Worm (Caenorhabditis elegans) whole organism, mixed stage, embryonic: ENCODE data around the gene rei-1.
A peak's percentile ranks its signal among the peaks of the same experiment; 100 is the strongest.

Source experiments
- M03D4.4 ChIP-seq: sonication (generic microtip); optimal IDR thresholded peaks from 2 replicates; lab custom pipeline; 2017; ENCODE audit warnings: mild to moderate bottlenecking, missing genetic modification characterization, missing compliant biosample characterization
- bed-3 ChIP-seq: fragments of 200-800 bp; sonication (Bioruptor generic); optimal IDR thresholded peaks from 3 replicates; lab custom pipeline; 2018; ENCODE audit warnings: mild to moderate bottlenecking, missing genetic modification characterization, moderate library complexity, missing compliant biosample characterization
- ceh-43 ChIP-seq: fragments of 200-800 bp; sonication (Bioruptor generic); optimal IDR thresholded peaks from 2 replicates; lab custom pipeline; 2018; ENCODE audit warnings: mild to moderate bottlenecking, missing genetic modification characterization, moderate library complexity, missing compliant biosample characterization
- ceh-83 ChIP-seq: fragments of 200-800 bp; sonication (Bioruptor generic); optimal IDR thresholded peaks from 2 replicates; lab custom pipeline; 2018; ENCODE audit warnings: mild to moderate bottlenecking, missing genetic modification characterization, missing compliant biosample characterization
- ces-1 ChIP-seq: fragments of 150-350 bp; optimal IDR thresholded peaks from 2 replicates; lab custom pipeline; 2014; ENCODE audit warnings: missing biosample characterization, missing genetic modification reagents, missing genetic modification characterization
- cnd-1 ChIP-seq: fragments of 200-800 bp; sonication (Bioruptor generic); optimal IDR thresholded peaks from 2 replicates; lab custom pipeline; 2018; ENCODE audit warnings: mild to moderate bottlenecking, missing genetic modification characterization, missing compliant biosample characterization
- drap-1 ChIP-seq: fragments of 200-800 bp; sonication (Bioruptor generic); optimal IDR thresholded peaks from 3 replicates; lab custom pipeline; 2018; ENCODE audit warnings: mild to moderate bottlenecking, missing genetic modification characterization, missing compliant biosample characterization
- elt-1 ChIP-seq: sonication (generic microtip); optimal IDR thresholded peaks from 2 replicates; lab custom pipeline; 2017; ENCODE audit warnings: missing genetic modification characterization, mild to moderate bottlenecking, missing compliant biosample characterization, antibody characterized with exemption, moderate library complexity, borderline replicate concordance; ENCODE audit not compliant: insufficient read depth
- elt-3 ChIP-seq: fragments of 150-350 bp; optimal IDR thresholded peaks from 2 replicates; lab custom pipeline; 2014; ENCODE audit warnings: missing biosample characterization, missing genetic modification characterization
- flh-1 ChIP-seq: fragments of 200-800 bp; sonication (Bioruptor generic); optimal IDR thresholded peaks from 2 replicates; lab custom pipeline; 2018; ENCODE audit warnings: mild to moderate bottlenecking, missing genetic modification characterization, moderate library complexity, missing compliant biosample characterization
- ham-2 ChIP-seq: fragments of 200-800 bp; sonication (Bioruptor generic); optimal IDR thresholded peaks from 2 replicates; lab custom pipeline; 2018; ENCODE audit warnings: mild to moderate bottlenecking, missing genetic modification characterization, missing compliant biosample characterization
- hlh-1 ChIP-seq: fragments of 150-350 bp; optimal IDR thresholded peaks from 2 replicates; lab custom pipeline; 2014; ENCODE audit warnings: missing biosample characterization, missing genetic modification reagents, missing genetic modification characterization
- lin-13 ChIP-seq: fragments of 150-350 bp; optimal IDR thresholded peaks from 2 replicates; lab custom pipeline; 2014; ENCODE audit warnings: missing biosample characterization, missing genetic modification characterization
- lin-32 ChIP-seq: fragments of 200-800 bp; sonication (Bioruptor generic); optimal IDR thresholded peaks from 2 replicates; lab custom pipeline; 2018; ENCODE audit warnings: mild to moderate bottlenecking, missing genetic modification characterization, missing compliant biosample characterization
- lsy-2 ChIP-seq: fragments of 150-350 bp; optimal IDR thresholded peaks from 2 replicates; lab custom pipeline; 2014; ENCODE audit warnings: missing biosample characterization, missing genetic modification characterization
- mab-5 ChIP-seq: fragments of 150-350 bp; optimal IDR thresholded peaks from 2 replicates; lab custom pipeline; 2014; ENCODE audit warnings: missing biosample characterization, missing genetic modification characterization
- nhr-12 ChIP-seq: fragments of 150-350 bp; optimal IDR thresholded peaks from 2 replicates; lab custom pipeline; 2014; ENCODE audit warnings: missing biosample characterization, missing genetic modification characterization
- nhr-2 ChIP-seq: fragments of 150-350 bp; optimal IDR thresholded peaks from 2 replicates; lab custom pipeline; 2014; ENCODE audit warnings: missing biosample characterization, missing genetic modification characterization
- nhr-237 ChIP-seq: fragments of 150-350 bp; optimal IDR thresholded peaks from 2 replicates; lab custom pipeline; 2014; ENCODE audit warnings: missing biosample characterization, missing genetic modification characterization
- nhr-76 ChIP-seq: sonication (generic microtip); optimal IDR thresholded peaks from 2 replicates; lab custom pipeline; 2017; ENCODE audit warnings: missing biosample characterization, missing genetic modification characterization
- pha-4 ChIP-seq: fragments of 150-350 bp; optimal IDR thresholded peaks from 2 replicates; lab custom pipeline; 2018; ENCODE audit warnings: missing biosample characterization, missing genetic modification reagents, missing genetic modification characterization
- sem-2 ChIP-seq: fragments of 200-800 bp; sonication (Bioruptor generic); optimal IDR thresholded peaks from 2 replicates; lab custom pipeline; 2018; ENCODE audit warnings: mild to moderate bottlenecking, missing genetic modification characterization, missing compliant biosample characterization
- snpc-4 ChIP-seq: fragments of 150-350 bp; optimal IDR thresholded peaks from 2 replicates; lab custom pipeline; 2014; ENCODE audit warnings: missing biosample characterization, missing genetic modification characterization
- unc-120 ChIP-seq: sonication (generic microtip); optimal IDR thresholded peaks from 2 replicates; lab custom pipeline; 2017; ENCODE audit warnings: missing genetic modification characterization, missing compliant biosample characterization; ENCODE audit not compliant: poor library complexity, severe bottlenecking
- unc-39 ChIP-seq: fragments of 150-350 bp; optimal IDR thresholded peaks from 2 replicates; lab custom pipeline; 2014; ENCODE audit warnings: missing biosample characterization, missing genetic modification characterization
- unc-62 ChIP-seq: fragments of 150-350 bp; optimal IDR thresholded peaks from 2 replicates; lab custom pipeline; 2014; ENCODE audit warnings: missing biosample characterization, missing genetic modification reagents, missing genetic modification characterization
- zip-8 ChIP-seq: fragments of 150-350 bp; optimal IDR thresholded peaks from 2 replicates; lab custom pipeline; 2014; ENCODE audit warnings: missing biosample characterization, missing genetic modification characterization
- ztf-11 ChIP-seq: fragments of 150-350 bp; optimal IDR thresholded peaks from 2 replicates; lab custom pipeline; 2014; ENCODE audit warnings: missing biosample characterization, missing genetic modification characterization

Gene rei-1

DNA sequence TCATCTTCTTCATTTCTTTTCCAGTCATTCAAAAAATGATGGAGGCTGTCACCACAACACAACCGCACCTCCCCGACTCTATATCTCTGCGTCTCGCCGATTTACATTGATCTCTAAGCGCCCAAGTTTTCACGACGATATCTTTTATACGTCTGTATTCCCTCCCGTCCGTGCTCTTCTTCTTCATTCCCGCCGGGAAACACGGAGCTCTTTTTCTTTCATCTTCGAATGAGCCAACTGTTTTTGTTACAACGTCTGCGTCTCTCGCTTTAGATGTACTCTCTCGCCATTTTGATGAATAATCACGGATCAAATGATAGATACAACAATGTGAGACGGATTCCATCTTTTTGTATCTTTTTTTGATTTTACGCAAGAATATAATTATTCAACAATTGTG lies 15.6 kb upstream of the rei-1 start:
- TF ChIP-seq hlh-1 (peak; percentile 96), nhr-76 (tag; lab: Kevin White, UChicago) (no peak), unc-120 (tag; lab: Kevin White, UChicago) (peak; percentile 62), zip-8 (tag; lab: Kevin White, UChicago) (no peak), unc-62 (GFP tag; lab: Kevin White, UChicago) (peak; percentile 67), flh-1 (no peak)

DNA sequence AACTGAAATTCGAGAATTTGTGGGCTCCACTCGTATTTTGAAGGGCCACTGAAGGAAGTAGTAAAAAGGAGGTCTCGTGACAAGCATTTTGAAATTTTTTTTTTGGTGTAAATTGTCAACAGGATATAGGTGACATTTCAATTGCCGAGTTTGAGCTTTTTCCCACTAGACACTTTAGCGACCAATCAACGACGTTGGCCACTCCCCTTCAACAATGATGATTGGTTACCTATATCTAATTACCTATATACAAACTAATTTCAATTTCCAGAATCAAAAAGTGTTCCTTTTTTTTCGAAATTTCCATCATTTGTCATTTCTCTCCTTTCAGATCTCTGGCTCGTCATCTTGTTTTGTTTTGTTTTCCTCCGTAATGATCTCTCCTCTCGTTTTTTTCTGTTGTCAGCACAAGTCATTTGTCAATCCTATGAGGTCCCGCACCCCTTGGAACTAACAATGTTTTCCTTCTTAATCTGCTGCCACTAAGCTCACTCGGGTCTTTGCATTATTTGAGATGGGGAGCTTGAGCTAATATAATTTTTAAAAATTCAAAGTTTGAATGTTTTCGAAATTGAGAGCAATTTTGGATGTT lies 10.0 kb upstream of the rei-1 start:
- TF ChIP-seq nhr-12 (no peak), nhr-237 (tag; lab: Kevin White, UChicago) (no peak), unc-62 (GFP tag; lab: Kevin White, UChicago) (no peak), mab-5 (tag; lab: Kevin White, UChicago) (no peak), drap-1 (GFP tag; lab: Kevin White, UChicago) (no peak), nhr-2 (no peak), zip-8 (tag; lab: Kevin White, UChicago) (no peak), hlh-1 (no peak), bed-3 (no peak), ham-2 (no peak), flh-1 (no peak), lin-32 (GFP tag; lab: Kevin White, UChicago) (no peak), snpc-4 (tag; lab: Kevin White, UChicago) (no peak), lsy-2 (tag; lab: Kevin White, UChicago) (no peak), elt-3 (tag; lab: Kevin White, UChicago) (no peak), ztf-11 (tag; lab: Kevin White, UChicago) (no peak), ceh-83 (GFP tag; lab: Kevin White, UChicago) (no peak), unc-39 (no peak)

DNA sequence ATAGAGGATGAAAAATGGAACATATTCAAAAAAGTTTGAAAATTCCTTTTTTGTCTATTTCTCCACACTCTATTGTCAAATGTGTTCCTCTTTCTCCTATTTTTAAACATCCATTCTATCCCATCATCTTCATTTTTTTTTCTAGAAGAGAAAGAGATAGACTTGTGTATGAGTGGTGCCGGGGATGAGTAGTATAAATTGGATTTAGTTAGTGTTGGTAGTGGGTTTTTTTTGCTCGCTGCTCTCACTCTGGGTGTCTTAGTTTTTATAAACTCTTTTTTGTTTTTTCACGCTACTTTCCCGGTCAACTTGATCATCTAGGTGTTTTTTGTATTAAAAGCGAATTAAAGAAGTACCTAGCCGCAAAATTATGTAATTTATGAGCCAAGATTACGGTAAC lies 9.2 kb upstream of the rei-1 start:
- TF ChIP-seq bed-3: no peak
- peak; percentile 72 for TF ChIP-seq ces-1 (GFP tag; lab: Kevin White, UChicago)
- TF ChIP-seq, all 35 proteins: peak for 1

DNA sequence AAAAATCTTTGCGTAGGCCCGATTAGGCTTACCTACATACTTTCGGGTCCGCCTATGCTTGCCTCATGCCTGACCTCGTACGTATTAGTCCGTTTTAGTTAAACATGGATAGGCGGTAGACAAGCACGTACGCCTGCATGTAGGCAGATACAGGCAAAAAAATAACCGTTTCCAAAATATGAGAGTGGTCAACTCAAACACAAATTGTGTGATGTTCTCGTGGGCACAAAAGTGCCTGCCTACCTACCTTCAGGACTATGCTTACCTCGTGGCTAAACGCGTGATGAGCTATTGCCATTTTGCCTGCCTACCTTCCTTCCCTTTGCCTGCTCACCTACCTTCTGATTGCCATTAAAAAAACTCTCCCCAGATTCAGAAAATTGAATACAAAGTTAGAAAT lies 8.6 kb upstream of the rei-1 start:
- TF ChIP-seq nhr-76 (tag; lab: Kevin White, UChicago) (no peak), mab-5 (tag; lab: Kevin White, UChicago) (no peak), zip-8 (tag; lab: Kevin White, UChicago) (no peak), drap-1 (GFP tag; lab: Kevin White, UChicago) (no peak), elt-3 (tag; lab: Kevin White, UChicago) (no peak), ceh-43 (GFP tag; lab: Kevin White, UChicago) (no peak), nhr-237 (tag; lab: Kevin White, UChicago) (no peak), sem-2 (GFP tag; lab: Kevin White, UChicago) (no peak), elt-1 (tag; lab: Kevin White, UChicago) (no peak)
- TF ChIP-seq, all 35 proteins: peak for 0

DNA sequence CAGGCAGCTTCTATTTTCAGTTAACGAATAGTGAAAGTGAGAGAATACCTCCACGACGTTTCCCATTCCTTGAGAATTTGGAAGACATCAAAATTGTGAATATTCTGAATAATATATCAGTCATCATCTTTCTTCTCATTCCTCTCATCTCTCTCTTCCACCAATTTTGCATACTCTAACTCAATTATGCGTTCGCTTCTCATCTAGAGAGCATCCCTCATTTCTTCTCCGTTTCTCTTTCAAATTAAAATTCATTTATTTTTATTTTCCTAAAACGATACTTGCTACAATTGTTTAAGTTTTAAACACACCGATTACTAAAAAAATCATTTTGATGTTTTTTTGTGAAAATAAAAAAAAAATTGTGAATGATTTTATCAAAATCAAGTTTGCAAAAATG lies 5.2 kb upstream of the rei-1 start:
- TF ChIP-seq ces-1 (GFP tag; lab: Kevin White, UChicago) (peak; percentile 95), unc-39 (no peak)
- TF ChIP-seq, all 35 proteins: peak for 1

DNA sequence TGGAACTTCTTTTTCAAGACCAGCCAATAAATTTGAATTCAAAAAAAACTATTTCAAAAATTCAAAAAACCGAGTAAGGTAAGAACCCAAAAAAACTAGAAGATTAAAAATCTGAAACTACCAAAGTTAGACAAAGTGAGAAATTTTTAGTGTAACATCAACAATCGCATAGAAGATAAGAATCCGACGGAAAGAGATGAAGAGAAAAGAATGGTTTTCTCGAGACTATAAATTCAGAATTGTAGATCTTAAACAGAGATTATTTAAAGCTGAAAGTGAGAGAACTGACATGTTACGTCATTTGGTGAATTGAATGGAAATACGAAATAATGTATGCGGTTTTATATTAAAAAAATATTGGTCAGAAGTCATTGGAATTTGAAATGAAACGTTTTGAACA lies 4.0 kb upstream of the rei-1 start:
- TF ChIP-seq zip-8 (tag; lab: Kevin White, UChicago) (peak; percentile 26), nhr-76 (tag; lab: Kevin White, UChicago) (no peak)

DNA sequence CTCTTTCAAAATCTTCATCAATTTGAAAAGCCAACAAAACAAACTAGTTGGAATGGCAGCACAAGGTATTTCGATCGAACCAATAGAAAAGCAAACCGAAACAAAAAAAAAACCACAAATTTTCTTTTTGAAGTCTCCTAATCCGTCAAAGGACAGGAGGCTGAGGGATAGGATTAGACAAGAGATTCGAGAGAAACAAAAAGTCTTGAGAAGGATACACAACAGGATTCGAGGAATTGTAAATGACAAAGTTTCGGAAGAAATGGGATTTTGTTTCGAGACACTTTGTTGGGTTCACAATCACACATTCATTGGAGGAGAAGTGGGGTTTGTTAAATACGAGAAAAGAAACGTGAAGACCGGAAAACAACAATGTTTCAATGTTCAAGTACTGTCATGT lies 3.0 kb upstream of the rei-1 start:
- TF ChIP-seq lin-32 (GFP tag; lab: Kevin White, UChicago) (no peak), nhr-237 (tag; lab: Kevin White, UChicago) (no peak), bed-3 (no peak), mab-5 (tag; lab: Kevin White, UChicago) (no peak), elt-1 (tag; lab: Kevin White, UChicago) (no peak), M03D4.4 (tag; lab: Kevin White, UChicago) (no peak), hlh-1 (no peak), pha-4 (tag; lab: Kevin White, UChicago) (no peak), nhr-76 (tag; lab: Kevin White, UChicago) (no peak), unc-39 (no peak), cnd-1 (tag; lab: Kevin White, UChicago) (no peak), lin-13 (tag; lab: Kevin White, UChicago) (no peak), unc-62 (GFP tag; lab: Kevin White, UChicago) (no peak)
- TF ChIP-seq, all 35 proteins: peak for 0
